Worm (Caenorhabditis elegans): ENCODE data around the gene srx-88.

DNA sequence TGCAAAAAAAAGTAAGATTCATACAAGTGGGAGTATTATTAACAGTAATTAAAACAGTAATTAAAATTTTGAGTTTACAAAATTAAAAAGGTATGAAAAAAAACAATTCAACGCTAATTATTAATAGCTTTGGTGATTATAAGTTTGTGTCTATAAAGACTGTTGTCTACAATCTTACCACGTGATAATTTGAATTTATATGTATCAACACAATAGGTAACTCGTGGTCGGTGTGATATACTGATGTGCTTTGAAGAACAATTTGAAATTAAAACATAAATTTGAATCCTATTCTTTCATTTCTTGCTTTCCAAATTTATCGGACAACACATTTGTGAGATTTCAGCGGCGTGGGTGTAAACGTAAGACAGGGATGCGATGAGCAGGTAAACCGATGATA is 44.5 kb downstream of the srx-88 start:
- no peak for TF ChIP-seq pqm-1 (tag; optimal IDR thresholded peaks at IDR 0.05)
- TF ChIP-seq unc-39 (tag; optimal IDR thresholded peaks at IDR 0.05): no peak
- TF ChIP-seq snpc-4 (tag; optimal IDR thresholded peaks at IDR 0.05): no peak
- TF ChIP-seq daf-12 (tag; optimal IDR thresholded peaks at IDR 0.05): no peak
- no peak for TF ChIP-seq lin-39 (tag; optimal IDR thresholded peaks at IDR 0.05)
- no peak for TF ChIP-seq ceh-28 (tag; optimal IDR thresholded peaks at IDR 0.05)
- no peak for TF ChIP-seq ama-1 (optimal IDR thresholded peaks at IDR 0.05)
- no peak for TF ChIP-seq ztf-11 (tag; optimal IDR thresholded peaks at IDR 0.05)
- TF ChIP-seq nhr-77 (tag; optimal IDR thresholded peaks at IDR 0.05): no peak
- no peak for TF ChIP-seq mml-1 (tag; optimal IDR thresholded peaks at IDR 0.05)
- no peak for TF ChIP-seq nhr-76 (tag; optimal IDR thresholded peaks at IDR 0.05)
- TF ChIP-seq unc-62 (GFP tag; optimal IDR thresholded peaks at IDR 0.05): no peak
